Fruit fly (Drosophila melanogaster) whole organism, embryonic: ENCODE data around the gene CG2006.

Experiments used
- Atf6 ChIP-seq: fragments of 200-800 bp; sonication (Bioruptor generic); IDR thresholded peaks from 2 replicates; pipeline ENCODE4 v1.3.6; 2022; ENCODE audit warnings: missing biosample characterization, missing genetic modification characterization
- Blimp-1 ChIP-seq: fragments of 200-800 bp; sonication (Bioruptor generic); optimal IDR thresholded peaks from 3 replicates; lab custom pipeline; 2018; ENCODE audit warnings: missing biosample characterization, missing genetic modification characterization, mild to moderate bottlenecking, moderate library complexity, missing genetic modification reagents
- CG1024 ChIP-seq: fragments of 200-800 bp; sonication (Bioruptor generic); IDR thresholded peaks from 2 replicates; pipeline ENCODE4 v1.3.6; 2022; ENCODE audit warnings: missing biosample characterization, missing genetic modification characterization
- CG10543 ChIP-seq: fragments of 200-800 bp; sonication (Bioruptor generic); optimal IDR thresholded peaks from 3 replicates; lab custom pipeline; 2017; ENCODE audit warnings: missing biosample characterization, mild to moderate bottlenecking, missing genetic modification characterization, moderate library complexity
- CG11695 ChIP-seq: fragments of 200-800 bp; sonication (Bioruptor generic); IDR thresholded peaks from 3 replicates; pipeline ENCODE4 v1.3.6; 2022; ENCODE audit warnings: missing biosample characterization, missing genetic modification characterization
- CG12391 ChIP-seq: fragments of 200-800 bp; sonication (Bioruptor generic); optimal IDR thresholded peaks from 3 replicates; lab custom pipeline; 2018; ENCODE audit warnings: missing biosample characterization, mild to moderate bottlenecking, missing genetic modification characterization, moderate library complexity
- CG13296 ChIP-seq: fragments of 200-800 bp; sonication (Bioruptor generic); optimal IDR thresholded peaks from 3 replicates; lab custom pipeline; 2018; ENCODE audit warnings: missing biosample characterization, mild to moderate bottlenecking, missing genetic modification characterization
- CG14860 ChIP-seq: fragments of 200-800 bp; sonication (Bioruptor generic); IDR thresholded peaks from 3 replicates; pipeline ENCODE4 v1.3.6; 2022; ENCODE audit warnings: missing biosample characterization, missing genetic modification characterization; ENCODE audit not compliant: partially characterized antibody
- CG17359 ChIP-seq: fragments of 200-800 bp; sonication (Bioruptor generic); optimal IDR thresholded peaks from 3 replicates; lab custom pipeline; 2018; ENCODE audit warnings: missing biosample characterization, mild to moderate bottlenecking, missing genetic modification characterization, moderate library complexity
- CG17361 ChIP-seq: fragments of 200-800 bp; sonication (Bioruptor generic); IDR thresholded peaks from 3 replicates; pipeline ENCODE4 v1.3.6; 2022; ENCODE audit warnings: missing biosample characterization, missing genetic modification characterization
- CG17829 ChIP-seq: fragments of 200-800 bp; optimal IDR thresholded peaks from 2 replicates; lab custom pipeline; 2019; ENCODE audit warnings: missing biosample characterization, mild to moderate bottlenecking, missing genetic modification characterization, moderate library complexity
- CG32772 ChIP-seq: fragments of 200-800 bp; sonication (Bioruptor generic); IDR thresholded peaks from 2 replicates; pipeline ENCODE4 v1.3.6; 2022; ENCODE audit warnings: missing biosample characterization, missing genetic modification characterization
- CG42726 ChIP-seq: fragments of 200-800 bp; sonication (Bioruptor generic); IDR thresholded peaks from 2 replicates; pipeline ENCODE4 v1.3.6; 2022; ENCODE audit warnings: missing biosample characterization, missing genetic modification characterization; ENCODE audit not compliant: partially characterized antibody
- CG5953 ChIP-seq: fragments of 200-800 bp; sonication (Bioruptor generic); IDR thresholded peaks from 2 replicates; pipeline ENCODE4 v1.3.6; 2022; ENCODE audit warnings: missing biosample characterization, missing genetic modification characterization
- CG9609 ChIP-seq: fragments of 200-800 bp; sonication (Bioruptor generic); optimal IDR thresholded peaks from 3 replicates; lab custom pipeline; 2016; ENCODE audit warnings: missing biosample characterization, missing genetic modification characterization
- Dad ChIP-seq: fragments of 200-800 bp; sonication (Bioruptor generic); optimal IDR thresholded peaks from 3 replicates; lab custom pipeline; 2016; ENCODE audit warnings: missing biosample characterization, missing genetic modification characterization
- Dref ChIP-seq: fragments of 200-800 bp; sonication (Bioruptor generic); IDR thresholded peaks from 2 replicates; pipeline ENCODE4 v1.3.6; 2022; ENCODE audit warnings: missing biosample characterization, missing genetic modification characterization
- Fer1 ChIP-seq: fragments of 200-800 bp; sonication (Bioruptor generic); optimal IDR thresholded peaks from 2 replicates; lab custom pipeline; 2017; ENCODE audit warnings: missing biosample characterization, mild to moderate bottlenecking, missing genetic modification characterization
- Fer2 ChIP-seq: fragments of 200-800 bp; sonication (Bioruptor generic); optimal IDR thresholded peaks from 2 replicates; lab custom pipeline; 2018; ENCODE audit warnings: missing biosample characterization, mild to moderate bottlenecking, missing genetic modification characterization, moderate library complexity
- Jarid2 ChIP-seq: fragments of 200-800 bp; sonication (Bioruptor generic); optimal IDR thresholded peaks from 3 replicates; lab custom pipeline; 2017; ENCODE audit warnings: mild to moderate bottlenecking, missing biosample characterization, missing genetic modification reagents, missing genetic modification characterization
- Neu2 ChIP-seq: fragments of 200-800 bp; sonication (Bioruptor generic); optimal IDR thresholded peaks from 3 replicates; lab custom pipeline; 2016; ENCODE audit warnings: missing biosample characterization, missing genetic modification characterization, borderline replicate concordance
- NfI ChIP-seq: fragments of 200-800 bp; sonication (Bioruptor generic); optimal IDR thresholded peaks from 3 replicates; lab custom pipeline; 2018; ENCODE audit warnings: missing biosample characterization, mild to moderate bottlenecking, missing genetic modification characterization, moderate library complexity
- Rx ChIP-seq: fragments of 200-800 bp; sonication (Bioruptor generic); IDR thresholded peaks from 2 replicates; pipeline ENCODE4 v1.3.6; 2022; ENCODE audit warnings: missing biosample characterization, missing genetic modification characterization
- Sin3A ChIP-seq: fragments of >200 bp; optimal IDR thresholded peaks from 2 replicates; lab custom pipeline; 2018
- TFAM ChIP-seq: fragments of 200-800 bp; sonication (Bioruptor generic); optimal IDR thresholded peaks from 2 replicates; lab custom pipeline; 2017; ENCODE audit warnings: missing biosample characterization, missing genetic modification characterization, inconsistent platforms
- Vsx1 ChIP-seq: fragments of 200-800 bp; sonication (Bioruptor generic); optimal IDR thresholded peaks from 2 replicates; lab custom pipeline; 2017; ENCODE audit warnings: missing biosample characterization, mild to moderate bottlenecking, missing genetic modification characterization, missing genetic modification reagents
- YL-1 ChIP-seq: fragments of 200-800 bp; sonication (Bioruptor generic); optimal IDR thresholded peaks from 3 replicates; lab custom pipeline; 2017; ENCODE audit warnings: missing biosample characterization, mild to moderate bottlenecking, missing genetic modification characterization
- al ChIP-seq: fragments of 200-800 bp; sonication (Bioruptor generic); IDR thresholded peaks from 2 replicates; pipeline ENCODE4 v1.3.6; 2022; ENCODE audit warnings: missing biosample characterization, missing genetic modification characterization
- ato ChIP-seq: fragments of 200-800 bp; sonication (Bioruptor generic); IDR thresholded peaks from 2 replicates; pipeline ENCODE4 v1.3.6; 2022; ENCODE audit warnings: missing biosample characterization, missing genetic modification characterization; ENCODE audit not compliant: partially characterized antibody
- cg ChIP-seq: fragments of 200-800 bp; sonication (Bioruptor generic); optimal IDR thresholded peaks from 3 replicates; lab custom pipeline; 2019; ENCODE audit warnings: missing biosample characterization, mild to moderate bottlenecking, missing genetic modification characterization, moderate library complexity
- crol ChIP-seq: fragments of 200-800 bp; sonication (Bioruptor generic); IDR thresholded peaks from 2 replicates; pipeline ENCODE4 v1.3.6; 2022; ENCODE audit warnings: missing biosample characterization, missing genetic modification characterization
- da ChIP-seq: fragments of 200-800 bp; sonication (Bioruptor generic); optimal IDR thresholded peaks from 2 replicates; lab custom pipeline; 2016; ENCODE audit warnings: missing biosample characterization, missing genetic modification characterization
- gem ChIP-seq: fragments of 200-800 bp; sonication (Bioruptor generic); optimal IDR thresholded peaks from 2 replicates; lab custom pipeline; 2019; ENCODE audit warnings: missing biosample characterization, mild to moderate bottlenecking, missing genetic modification characterization, moderate library complexity
- grn ChIP-seq: fragments of 200-800 bp; sonication (Bioruptor generic); optimal IDR thresholded peaks from 3 replicates; lab custom pipeline; 2017; ENCODE audit warnings: missing biosample characterization, missing genetic modification characterization
- hth ChIP-seq: fragments of >200 bp; optimal IDR thresholded peaks from 2 replicates; lab custom pipeline; 2017; ENCODE audit warnings: inconsistent platforms
- mirr ChIP-seq: fragments of 200-800 bp; sonication (Bioruptor generic); optimal IDR thresholded peaks from 3 replicates; lab custom pipeline; 2018; ENCODE audit warnings: missing biosample characterization, mild to moderate bottlenecking, missing genetic modification characterization
- nerfin-1 ChIP-seq: fragments of 200-800 bp; sonication (Bioruptor generic); optimal IDR thresholded peaks from 3 replicates; lab custom pipeline; 2019; ENCODE audit warnings: missing biosample characterization, mild to moderate bottlenecking, missing genetic modification characterization, moderate library complexity
- org-1 ChIP-seq: fragments of 200-800 bp; sonication (Bioruptor generic); optimal IDR thresholded peaks from 2 replicates; lab custom pipeline; 2017; ENCODE audit warnings: missing biosample characterization, missing genetic modification characterization
- pho ChIP-seq: fragments of 200-800 bp; sonication (Bioruptor generic); optimal IDR thresholded peaks from 2 replicates; lab custom pipeline; 2016; ENCODE audit warnings: missing biosample characterization, missing genetic modification characterization
- phol ChIP-seq: fragments of 200-800 bp; sonication (Bioruptor generic); optimal IDR thresholded peaks from 3 replicates; lab custom pipeline; 2018; ENCODE audit warnings: missing biosample characterization, mild to moderate bottlenecking, missing genetic modification characterization, moderate library complexity
- pita ChIP-seq: fragments of 200-800 bp; sonication (Bioruptor generic); optimal IDR thresholded peaks from 2 replicates; lab custom pipeline; 2017; ENCODE audit warnings: missing biosample characterization, mild to moderate bottlenecking, missing genetic modification characterization
- sens-2 ChIP-seq: fragments of 200-800 bp; sonication (Bioruptor generic); IDR thresholded peaks from 2 replicates; pipeline ENCODE4 v1.3.6; 2022; ENCODE audit warnings: missing biosample characterization, missing genetic modification characterization
- seq ChIP-seq: fragments of 200-800 bp; sonication (Bioruptor generic); IDR thresholded peaks from 2 replicates; pipeline ENCODE4 v1.3.6; 2022; ENCODE audit warnings: missing biosample characterization, missing genetic modification characterization
- sisA ChIP-seq: fragments of 200-800 bp; sonication (Bioruptor generic); IDR thresholded peaks from 2 replicates; pipeline ENCODE4 v1.3.6; 2022; ENCODE audit warnings: missing biosample characterization, missing genetic modification characterization
- slp2 ChIP-seq: fragments of 200-800 bp; sonication (Bioruptor generic); optimal IDR thresholded peaks from 2 replicates; lab custom pipeline; 2016; ENCODE audit warnings: missing biosample characterization, missing genetic modification characterization
- sug ChIP-seq: fragments of 200-800 bp; optimal IDR thresholded peaks from 2 replicates; lab custom pipeline; 2019; ENCODE audit warnings: missing biosample characterization, mild to moderate bottlenecking, missing genetic modification characterization, moderate library complexity
- tap ChIP-seq: fragments of 200-800 bp; optimal IDR thresholded peaks from 3 replicates; lab custom pipeline; 2019; ENCODE audit warnings: missing biosample characterization, mild to moderate bottlenecking, missing genetic modification characterization, moderate library complexity
- tx ChIP-seq: fragments of 200-800 bp; sonication (Bioruptor generic); optimal IDR thresholded peaks from 2 replicates; lab custom pipeline; 2016; ENCODE audit warnings: missing biosample characterization, missing genetic modification characterization
- unc-4 ChIP-seq: fragments of 200-800 bp; sonication (Bioruptor generic); IDR thresholded peaks from 2 replicates; pipeline ENCODE4 v1.3.6; 2022; ENCODE audit warnings: missing biosample characterization, missing genetic modification characterization; ENCODE audit not compliant: partially characterized antibody
- zf30C ChIP-seq: fragments of 200-800 bp; sonication (Bioruptor generic); optimal IDR thresholded peaks from 3 replicates; lab custom pipeline; 2018; ENCODE audit warnings: missing biosample characterization, mild to moderate bottlenecking, missing genetic modification characterization

CG2006 gene

DNA sequence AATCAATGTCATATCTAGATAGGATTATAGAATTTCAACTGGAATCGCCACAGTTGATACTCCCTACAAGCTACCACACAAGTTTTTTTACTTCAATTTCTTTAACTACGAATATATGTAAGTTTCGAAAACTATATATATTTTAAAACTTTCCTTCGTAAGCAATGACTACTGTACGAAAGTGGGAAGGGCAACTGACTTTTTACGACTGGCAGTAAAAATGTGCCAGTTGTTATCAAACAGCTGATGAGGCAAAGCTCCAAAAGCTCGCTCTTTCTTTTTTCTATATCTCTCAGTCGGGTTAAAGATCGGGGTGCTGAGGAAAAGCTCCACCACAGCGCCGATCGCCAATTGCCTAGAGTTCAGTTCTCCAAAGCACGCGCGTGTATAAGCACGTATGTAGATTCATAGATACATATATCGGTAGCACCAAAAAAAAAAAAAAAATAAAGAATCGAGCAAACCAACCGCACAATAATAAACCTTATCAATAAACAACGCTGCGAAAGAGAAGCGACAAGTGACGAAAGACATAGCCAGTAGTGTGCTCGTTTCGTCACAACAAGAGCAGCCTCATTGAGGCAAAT, 10.2 kb upstream of the CG2006 start (continued):
- TF ChIP-seq hth (lab: Kevin White, UChicago) (no peak), unc-4 (GFP tag; lab: Robert Waterston, UW) (peak; percentile 30; the same call in 1 of the 2 replicates), crol (GFP tag; lab: Robert Waterston, UW) (no peak), CG10543 (GFP tag; lab: Kevin White, UChicago) (peak; percentile 53), Jarid2 (GFP tag; lab: Kevin White, UChicago) (peak; percentile 76), seq (GFP tag; lab: Robert Waterston, UW) (peak; percentile 75), CG13296 (peak; percentile 70), CG1024 (GFP tag; lab: Robert Waterston, UW) (no peak; the same call in 1 of the 2 replicates), ato (GFP tag; lab: Robert Waterston, UW) (no peak), CG12391 (tag; lab: Kevin White, UChicago) (peak; percentile 62), CG11695 (GFP tag; lab: Robert Waterston, UW) (peak; percentile 64; the same call in 2 of the 3 replicates), CG17829 (tag; lab: Kevin White, UChicago) (peak; percentile 47), Neu2 (GFP tag; lab: Kevin White, UChicago) (no peak), sens-2 (peak; percentile 57; the same call in 1 of the 2 replicates), Vsx1 (GFP tag; lab: Kevin White, UChicago) (peak; percentile 38), Dref (GFP tag; lab: Robert Waterston, UW) (no peak), CG5953 (GFP tag; lab: Robert Waterston, UW) (0 out of 2 replicates have a peak, but pooled peaks have one; percentile 15), Sin3A (lab: Kevin White, UChicago) (no peak), CG9609 (peak; percentile 20), TFAM (GFP tag; lab: Kevin White, UChicago) (no peak), Fer2 (tag; lab: Kevin White, UChicago) (peak; percentile 9), Atf6 (GFP tag; lab: Robert Waterston, UW) (peak; percentile 71), CG17359 (tag; lab: Kevin White, UChicago) (peak; percentile 72), pita (no peak), CG42726 (GFP tag; lab: Robert Waterston, UW) (no peak), CG32772 (GFP tag; lab: Robert Waterston, UW) (0 out of 2 replicates have a peak, but pooled peaks have one; percentile 6), slp2 (GFP tag; lab: Kevin White, UChicago) (peak; percentile 33), al (GFP tag; lab: Robert Waterston, UW) (peak; percentile 46; the same call in 1 of the 2 replicates), mirr (peak; percentile 19), CG17361 (peak; percentile 56; the same call in 1 of the 3 replicates), Fer1 (GFP tag; lab: Kevin White, UChicago) (peak; percentile 79), tx (GFP tag; lab: Kevin White, UChicago) (no peak), Rx (peak; percentile 56), phol (tag; lab: Kevin White, UChicago) (peak; percentile 61), Blimp-1 (peak; percentile 51), pho (GFP tag; lab: Kevin White, UChicago) (peak; percentile 10), YL-1 (GFP tag; lab: Kevin White, UChicago) (no peak), cg (GFP tag; lab: Kevin White, UChicago) (no peak), nerfin-1 (tag; lab: Kevin White, UChicago) (peak; percentile 25), NfI (GFP tag; lab: Kevin White, UChicago) (peak; percentile 57), tap (tag; lab: Kevin White, UChicago) (peak; percentile 75), Dad (GFP tag; lab: Kevin White, UChicago) (peak; percentile 43), da (GFP tag; lab: Kevin White, UChicago) (no peak), sisA (GFP tag; lab: Robert Waterston, UW) (peak; percentile 74), grn (GFP tag; lab: Kevin White, UChicago) (no peak), org-1 (GFP tag; lab: Kevin White, UChicago) (peak; percentile 27), CG14860 (no peak), gem (peak; percentile 80), zf30C (no peak), sug (peak; percentile 77)
